Worm (Caenorhabditis elegans) whole organism, mixed stage, embryonic: ENCODE measurements around the gene cpna-5.

Experiments
- ceh-39 ChIP-seq: fragments of 150-350 bp; optimal IDR thresholded peaks from 2 replicates; lab custom pipeline; 2014; ENCODE audit warnings: missing biosample characterization, missing genetic modification characterization
- elt-1 ChIP-seq: sonication (generic microtip); optimal IDR thresholded peaks from 2 replicates; lab custom pipeline; 2017; ENCODE audit warnings: missing genetic modification characterization, mild to moderate bottlenecking, missing compliant biosample characterization, antibody characterized with exemption, moderate library complexity, borderline replicate concordance; ENCODE audit not compliant: insufficient read depth
- elt-3 ChIP-seq: fragments of 150-350 bp; optimal IDR thresholded peaks from 2 replicates; lab custom pipeline; 2014; ENCODE audit warnings: missing biosample characterization, missing genetic modification characterization
- lin-13 ChIP-seq: fragments of 150-350 bp; optimal IDR thresholded peaks from 2 replicates; lab custom pipeline; 2014; ENCODE audit warnings: missing biosample characterization, missing genetic modification characterization
- nhr-12 ChIP-seq: fragments of 150-350 bp; optimal IDR thresholded peaks from 2 replicates; lab custom pipeline; 2014; ENCODE audit warnings: missing biosample characterization, missing genetic modification characterization
- nhr-237 ChIP-seq: fragments of 150-350 bp; optimal IDR thresholded peaks from 2 replicates; lab custom pipeline; 2014; ENCODE audit warnings: missing biosample characterization, missing genetic modification characterization
- nhr-28 ChIP-seq: fragments of 150-350 bp; optimal IDR thresholded peaks from 2 replicates; lab custom pipeline; 2014; ENCODE audit warnings: missing biosample characterization, missing genetic modification characterization
- nhr-76 ChIP-seq: sonication (generic microtip); optimal IDR thresholded peaks from 2 replicates; lab custom pipeline; 2017; ENCODE audit warnings: missing biosample characterization, missing genetic modification characterization
- snpc-4 ChIP-seq: fragments of 150-350 bp; optimal IDR thresholded peaks from 2 replicates; lab custom pipeline; 2014; ENCODE audit warnings: missing biosample characterization, missing genetic modification characterization
- sptf-1 ChIP-seq: sonication (generic microtip); optimal IDR thresholded peaks from 2 replicates; lab custom pipeline; 2017; ENCODE audit warnings: mild to moderate bottlenecking, missing genetic modification characterization, moderate library complexity, missing compliant biosample characterization
- unc-39 ChIP-seq: fragments of 150-350 bp; optimal IDR thresholded peaks from 2 replicates; lab custom pipeline; 2014; ENCODE audit warnings: missing biosample characterization, missing genetic modification characterization
- unc-62 ChIP-seq: fragments of 150-350 bp; optimal IDR thresholded peaks from 2 replicates; lab custom pipeline; 2014; ENCODE audit warnings: missing biosample characterization, missing genetic modification reagents, missing genetic modification characterization
- ztf-11 ChIP-seq: fragments of 150-350 bp; optimal IDR thresholded peaks from 2 replicates; lab custom pipeline; 2014; ENCODE audit warnings: missing biosample characterization, missing genetic modification characterization

ce11 chrII:7705152-7705551, 13.2 kb downstream of the cpna-5 start, which contains the start of gene B0495.7:
- TF ChIP-seq ztf-11 (tag; lab: Kevin White, UChicago) (no peak), nhr-76 (tag; lab: Kevin White, UChicago) (no peak), ceh-39 (tag; lab: Kevin White, UChicago) (no peak), nhr-237 (no peak), elt-3 (tag; lab: Kevin White, UChicago) (no peak), lin-13 (tag; lab: Kevin White, UChicago) (no peak), elt-1 (tag; lab: Kevin White, UChicago) (no peak), nhr-12 (tag; lab: Kevin White, UChicago) (no peak), unc-62 (no peak), nhr-28 (tag; lab: Kevin White, UChicago) (no peak), unc-39 (no peak), sptf-1 (tag; lab: Kevin White, UChicago) (no peak), snpc-4 (tag; lab: Kevin White, UChicago) (no peak)
